Worm (Caenorhabditis elegans) whole organism, L3 larva: ENCODE data around the gene asp-4.

Experiments
- ama-1 ChIP-seq: fragments of 150-350 bp; optimal IDR thresholded peaks from 2 replicates; lab custom pipeline; 2018
- fkh-10 ChIP-seq: sonication (generic microtip); optimal IDR thresholded peaks from 2 replicates; lab custom pipeline; 2017; ENCODE audit warnings: missing biosample characterization, missing genetic modification reagents, missing genetic modification characterization
- fkh-2 ChIP-seq: fragments of 150-350 bp; optimal IDR thresholded peaks from 2 replicates; lab custom pipeline; 2014; ENCODE audit warnings: missing biosample characterization, missing genetic modification reagents, missing genetic modification characterization
- fos-1 ChIP-seq: fragments of 150-350 bp; optimal IDR thresholded peaks from 2 replicates; lab custom pipeline; 2014; ENCODE audit warnings: missing biosample characterization, missing genetic modification characterization
- jun-1 ChIP-seq: fragments of 150-350 bp; optimal IDR thresholded peaks from 2 replicates; lab custom pipeline; 2014; ENCODE audit warnings: missing biosample characterization, missing genetic modification reagents, missing genetic modification characterization
- mml-1 ChIP-seq: fragments of 150-350 bp; sonication (generic microtip); optimal IDR thresholded peaks from 3 replicates; lab custom pipeline; 2014; ENCODE audit warnings: missing biosample characterization, missing genetic modification characterization
- nhr-43 ChIP-seq: sonication (generic microtip); optimal IDR thresholded peaks from 2 replicates; lab custom pipeline; 2016; ENCODE audit warnings: mild to moderate bottlenecking, missing genetic modification characterization, missing compliant biosample characterization; ENCODE audit not compliant: poor library complexity, severe bottlenecking
- nhr-76 ChIP-seq: fragments of 150-350 bp; sonication (generic microtip); optimal IDR thresholded peaks from 5 replicates; lab custom pipeline; 2014; ENCODE audit warnings: missing biosample characterization, missing genetic modification characterization
- sea-2 ChIP-seq: fragments of 150-350 bp; sonication (generic microtip); optimal IDR thresholded peaks from 4 replicates; lab custom pipeline; 2014; ENCODE audit warnings: missing biosample characterization, missing genetic modification reagents, missing genetic modification characterization
- unc-62 ChIP-seq: fragments of 150-350 bp; sonication (generic microtip); optimal IDR thresholded peaks from 4 replicates; lab custom pipeline; 2014; ENCODE audit warnings: missing biosample characterization, missing genetic modification reagents, missing genetic modification characterization
- ztf-11 ChIP-seq: fragments of 150-350 bp; optimal IDR thresholded peaks from 2 replicates; lab custom pipeline; 2014; ENCODE audit warnings: missing biosample characterization, missing genetic modification characterization
- ztf-4 ChIP-seq: fragments of 150-350 bp; optimal IDR thresholded peaks from 2 replicates; lab custom pipeline; 2014; ENCODE audit warnings: missing biosample characterization, missing genetic modification characterization

DNA sequence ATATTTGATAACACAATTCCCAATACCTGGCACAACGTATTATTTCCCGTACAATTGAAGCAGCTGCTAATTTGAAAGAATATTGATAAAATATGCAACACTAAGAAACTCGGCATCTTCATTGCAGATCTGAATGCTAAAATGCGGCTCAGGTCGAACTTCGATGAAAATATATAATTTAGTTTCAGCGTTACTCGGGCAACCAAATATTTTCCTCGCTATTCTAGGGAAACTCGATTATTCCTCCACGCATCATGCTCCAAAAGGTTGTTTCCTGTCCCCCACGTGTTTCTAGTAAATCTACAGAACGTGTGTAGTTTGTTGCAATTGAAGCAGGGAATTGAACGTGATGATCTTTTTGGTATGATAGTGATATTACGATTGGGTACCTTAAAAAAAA is 27.8 kb upstream of the asp-4 start:
- no peak for TF ChIP-seq sea-2
- no peak for TF ChIP-seq fkh-2 (tag; lab: Kevin White, UChicago)
- no peak for TF ChIP-seq ama-1 (lab: Kevin White, UChicago)
- no peak for TF ChIP-seq unc-62
- no peak for TF ChIP-seq fkh-10 (GFP tag; lab: Kevin White, UChicago)
- no peak for TF ChIP-seq jun-1 (tag; lab: Kevin White, UChicago)
- TF ChIP-seq mml-1: no peak
- no peak for TF ChIP-seq ztf-4 (tag; lab: Kevin White, UChicago)
- no peak for TF ChIP-seq nhr-43
- no peak for TF ChIP-seq nhr-76 (tag; lab: Kevin White, UChicago)
- no peak for TF ChIP-seq fos-1 (tag; lab: Kevin White, UChicago)
- no peak for TF ChIP-seq ztf-11
